Worm (Caenorhabditis elegans): ENCODE measurements around the gene msrp-7.

The msrp-7 gene

DNA sequence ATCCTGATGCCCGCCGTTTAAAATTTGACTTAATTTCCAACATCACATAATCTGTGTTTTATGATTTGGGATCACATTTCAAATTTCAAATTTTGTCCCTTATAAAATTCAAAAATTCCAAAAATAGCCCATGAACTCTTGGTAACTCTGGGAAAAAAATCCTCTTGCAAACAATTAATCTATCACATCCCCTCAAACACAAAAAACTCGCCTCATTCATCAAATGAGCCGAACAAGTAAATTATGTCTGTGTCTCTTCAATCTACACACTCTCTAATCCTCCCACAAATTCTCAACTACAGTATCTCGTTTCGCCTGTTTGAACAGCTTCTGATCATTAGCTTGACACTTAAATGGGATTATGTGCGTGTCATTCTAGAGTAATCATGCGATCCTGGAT lies at the start of gene msrp-7:
Gene msrp-7 (plus strand): TSS at position 301 of the 400 bp plus-strand sequence.
- TF ChIP-seq tlf-1 (GFP tag; optimal IDR thresholded peaks at IDR 0.05) (no peak), snpc-1.3 (tag; optimal IDR thresholded peaks at IDR 0.05; ENCODE audit: insufficient read depth) (no peak), B0336.3 (GFP tag; IDR thresholded peaks at IDR 0.05) (no peak), pha-4 (tag; optimal IDR thresholded peaks at IDR 0.05) (no peak), zfh-2 (GFP tag; conservative IDR thresholded peaks at IDR 0.05) (no peak), ztf-25 (GFP tag; IDR thresholded peaks at IDR 0.05) (no peak), K11D2.4 (GFP tag; IDR thresholded peaks at IDR 0.05) (no peak), hmg-1.2 (GFP tag; IDR thresholded peaks at IDR 0.05) (peak; percentile 50)

DNA sequence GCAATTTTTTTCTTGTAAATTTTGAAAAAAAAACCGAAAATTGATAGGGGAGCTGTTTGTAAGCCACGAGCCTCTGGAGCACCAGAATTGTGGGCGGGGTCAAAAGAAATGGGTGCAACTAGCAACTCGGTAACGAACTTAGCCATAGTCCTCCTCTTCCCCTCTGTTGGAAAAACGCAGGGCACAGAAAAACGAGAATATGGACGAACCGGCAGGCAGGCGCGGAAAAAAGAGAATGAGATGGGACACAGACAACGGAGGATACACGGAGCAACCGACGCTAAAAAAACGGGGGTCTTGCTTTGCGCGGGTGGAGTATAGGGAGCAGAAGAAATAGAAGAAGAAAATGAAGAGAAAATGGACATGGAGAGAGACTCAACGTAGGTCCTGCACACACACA lies 49.1 kb upstream of the msrp-7 start:
- peak; percentile 48; the same call in 1 of the 2 replicates for TF ChIP-seq zfh-2 (GFP tag; conservative IDR thresholded peaks at IDR 0.05)
- TF ChIP-seq madf-8 (GFP tag; conservative IDR thresholded peaks at IDR 0.05), result no peak
- no peak for TF ChIP-seq F23B12.7 (tag; optimal IDR thresholded peaks at IDR 0.05; ENCODE audit: insufficient read depth)
- no peak for TF ChIP-seq dox-1 (GFP tag; IDR thresholded peaks at IDR 0.05)
- no peak for TF ChIP-seq lin-40 (tag; optimal IDR thresholded peaks at IDR 0.05)
- TF ChIP-seq cebp-1 (GFP tag; IDR thresholded peaks at IDR 0.05), result no peak
- TF ChIP-seq cebp-1 (tag; optimal IDR thresholded peaks at IDR 0.05), result no peak
- TF ChIP-seq sptf-2 (GFP tag; optimal IDR thresholded peaks at IDR 0.05), result no peak

DNA sequence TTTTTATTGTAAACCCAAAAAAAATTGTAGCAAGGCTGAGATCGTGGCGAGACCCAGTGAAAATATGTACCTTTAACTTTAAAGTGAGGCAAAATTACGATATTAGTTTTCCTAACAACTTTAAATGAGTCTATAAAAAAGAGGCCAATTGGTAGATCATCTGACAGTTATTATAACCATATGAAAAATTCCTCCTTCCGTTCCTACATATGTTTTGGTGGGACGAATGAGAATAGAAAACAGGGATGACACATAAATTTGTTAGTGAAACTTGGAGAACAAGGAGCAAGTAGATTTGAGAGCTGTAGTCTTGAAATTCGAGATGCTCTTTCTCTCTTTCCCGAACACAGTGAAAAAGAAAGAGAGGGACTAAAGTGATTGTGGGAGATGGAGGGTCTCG lies 45.6 kb upstream of the msrp-7 start:
- no peak for TF ChIP-seq B0035.1 (tag; optimal IDR thresholded peaks at IDR 0.05)

DNA sequence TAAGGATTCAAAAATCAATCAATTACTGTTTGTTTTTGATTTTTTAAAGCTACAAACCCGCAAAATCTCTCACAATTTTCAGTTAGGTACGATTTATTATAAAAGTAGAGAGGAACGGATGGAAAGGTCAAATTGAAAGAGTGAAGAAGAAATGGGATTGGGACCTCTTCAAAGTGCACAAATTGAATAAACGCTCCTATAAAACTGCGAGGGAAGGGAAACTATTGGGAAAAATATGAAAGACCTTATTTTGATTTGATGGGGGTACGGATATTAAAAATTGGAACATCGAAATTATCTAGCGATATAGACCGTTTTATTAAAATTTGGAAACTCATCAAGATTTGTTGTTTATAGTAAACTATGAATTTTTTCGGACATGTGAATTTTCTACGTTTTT lies 44.0 kb upstream of the msrp-7 start:
- TF ChIP-seq T26A5.8 (tag; optimal IDR thresholded peaks at IDR 0.05) (no peak), atf-7 (tag; optimal IDR thresholded peaks at IDR 0.05) (no peak), fkh-3 (tag; optimal IDR thresholded peaks at IDR 0.05) (no peak), somi-1 (GFP tag; optimal IDR thresholded peaks at IDR 0.05) (no peak), mes-4 (tag; optimal IDR thresholded peaks at IDR 0.05) (no peak), B0019.2 (GFP tag; conservative IDR thresholded peaks at IDR 0.05) (no peak), F39B2.1 (GFP tag; IDR thresholded peaks at IDR 0.05) (no peak), Y56A3A.18 (GFP tag; IDR thresholded peaks at IDR 0.05) (no peak)

DNA sequence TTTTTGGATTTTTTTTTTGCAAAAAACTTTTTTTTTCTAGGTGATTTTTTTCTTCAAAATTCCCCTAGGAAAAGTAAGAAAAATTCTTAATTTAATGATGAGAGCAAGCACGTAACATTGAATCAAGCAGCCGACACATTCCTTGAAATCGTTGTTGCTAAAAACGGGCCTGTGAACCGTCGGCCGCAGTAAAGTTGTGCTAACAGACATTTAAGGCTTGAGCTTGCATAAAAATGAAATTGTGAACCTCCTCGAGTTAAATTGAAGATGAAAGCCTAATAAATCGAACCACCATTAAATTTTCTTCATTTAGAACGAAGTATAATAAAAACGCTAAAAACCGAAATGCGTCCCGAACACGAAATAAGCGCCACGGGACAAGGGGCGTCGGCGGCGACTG lies 42.8 kb upstream of the msrp-7 start:
- TF ChIP-seq tbx-9 (tag; optimal IDR thresholded peaks at IDR 0.05; ENCODE audit: borderline replicate concordance) (no peak), snpc-4 (GFP tag; optimal IDR thresholded peaks at IDR 0.05) (no peak), snpc-4 (tag; optimal IDR thresholded peaks at IDR 0.05) (peak in 2 of 4 experiments; percentile 29 to 57), snpc-1.1 (tag; optimal IDR thresholded peaks at IDR 0.05; ENCODE audit: insufficient read depth) (peak; percentile 65)

DNA sequence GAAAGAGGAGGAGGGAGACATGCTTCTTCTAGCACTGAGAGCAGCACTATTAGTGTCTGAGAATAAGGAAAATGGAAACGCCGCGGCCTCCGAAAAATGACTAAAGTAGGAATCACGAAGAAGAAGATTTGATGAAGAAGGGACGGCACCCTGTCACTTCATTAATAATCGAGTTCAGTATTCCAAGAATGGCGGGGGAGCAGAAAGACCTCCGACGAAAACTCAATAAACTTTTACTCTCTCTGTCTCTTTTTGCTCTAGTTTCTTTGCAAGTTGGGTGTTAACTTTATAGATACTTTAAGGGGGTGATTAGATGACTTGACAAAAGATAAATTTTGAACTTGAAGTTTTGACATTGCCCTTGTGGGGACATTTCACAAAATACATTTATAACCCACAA lies 41.5 kb upstream of the msrp-7 start:
- TF ChIP-seq K11D2.4 (GFP tag; IDR thresholded peaks at IDR 0.05), result no peak
- no peak for TF ChIP-seq lir-1 (GFP tag; conservative IDR thresholded peaks at IDR 0.05)
- no peak for TF ChIP-seq Y67H2A.10 (GFP tag; conservative IDR thresholded peaks at IDR 0.05)
- peak; percentile 48; the same call in 1 of the 2 replicates for TF ChIP-seq zfh-2 (GFP tag; conservative IDR thresholded peaks at IDR 0.05)
